Worm (Caenorhabditis elegans) whole organism, L4 larva: ENCODE measurements around the gene fbxc-33.

Experiments
- T20F7.1 ChIP-seq: fragments of 200-800 bp; sonication (Bioruptor generic); optimal IDR thresholded peaks from 2 replicates; lab custom pipeline; 2018; ENCODE audit warnings: mild to moderate bottlenecking, missing genetic modification characterization, missing compliant biosample characterization
- T26A8.4 ChIP-seq: fragments of 200-800 bp; sonication (Bioruptor generic); IDR thresholded peaks from 2 replicates; pipeline ENCODE4 v1.3.6; 2022; ENCODE audit warnings: missing genetic modification characterization, missing compliant biosample characterization
- ZK546.5 ChIP-seq, 2 experiments: sonication (generic microtip); optimal IDR thresholded peaks; 2 replicates each; lab custom pipeline; 2017; ENCODE audit warnings: missing biosample characterization in 2 of 2, missing genetic modification characterization in 2 of 2
- aha-1 ChIP-seq: fragments of 150-350 bp; peaks from one replicate; lab custom pipeline; 2014; ENCODE audit warnings: missing biosample characterization, missing genetic modification characterization
- ama-1 ChIP-seq: fragments of 150-350 bp; optimal IDR thresholded peaks from 2 replicates; lab custom pipeline; 2014; ENCODE audit warnings: inconsistent platforms, mixed read lengths
- ceh-44 ChIP-seq: fragments of 200-800 bp; sonication (Bioruptor generic); IDR thresholded peaks from 2 replicates; pipeline ENCODE4 v1.3.6; 2022; ENCODE audit warnings: missing genetic modification reagents, missing genetic modification characterization, missing compliant biosample characterization
- ceh-82 ChIP-seq: sonication (generic microtip); optimal IDR thresholded peaks from 2 replicates; lab custom pipeline; 2017; ENCODE audit warnings: missing biosample characterization, missing genetic modification characterization
- fos-1 ChIP-seq: fragments of 150-350 bp; optimal IDR thresholded peaks from 2 replicates; lab custom pipeline; 2014; ENCODE audit warnings: missing biosample characterization, missing genetic modification characterization
- lin-13 ChIP-seq: fragments of 150-350 bp; optimal IDR thresholded peaks from 2 replicates; lab custom pipeline; 2014; ENCODE audit warnings: missing biosample characterization, missing genetic modification reagents, missing genetic modification characterization
- nhr-28 ChIP-seq: fragments of 150-350 bp; optimal IDR thresholded peaks from 2 replicates; lab custom pipeline; 2014; ENCODE audit warnings: missing biosample characterization, missing genetic modification characterization
- pqm-1 ChIP-seq: sonication (generic microtip); optimal IDR thresholded peaks from 2 replicates; lab custom pipeline; 2017; ENCODE audit warnings: missing biosample characterization, missing genetic modification characterization
- skn-1 ChIP-seq: fragments of 150-350 bp; optimal IDR thresholded peaks from 2 replicates; lab custom pipeline; 2014; ENCODE audit warnings: missing biosample characterization, missing genetic modification characterization
- snpc-4 ChIP-seq: fragments of 150-350 bp; optimal IDR thresholded peaks from 2 replicates; lab custom pipeline; 2014; ENCODE audit warnings: missing biosample characterization, missing genetic modification characterization

DNA sequence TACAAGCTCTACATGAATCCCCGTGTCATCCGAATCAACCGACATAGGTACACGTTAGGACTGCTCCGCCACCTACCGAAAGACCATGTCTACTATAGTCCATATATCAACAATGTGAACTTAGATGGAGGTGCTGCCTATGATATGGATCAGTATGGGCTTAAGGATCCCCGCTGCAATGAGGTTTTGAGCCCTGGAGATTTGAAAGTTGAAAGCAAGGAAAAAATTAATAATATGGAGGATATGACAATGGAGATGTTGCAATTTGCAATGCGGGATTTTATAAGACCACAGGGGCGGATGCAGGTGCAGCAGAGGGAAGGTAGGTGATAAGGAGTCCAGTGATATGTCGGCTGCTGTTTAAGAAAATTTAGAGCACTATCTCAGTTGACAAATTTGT lies 44.2 kb upstream of the fbxc-33 start:
- TF ChIP-seq aha-1 (tag; lab: Kevin White, UChicago) (peak; percentile 68), skn-1 (tag; lab: Kevin White, UChicago) (no peak), ceh-44 (GFP tag; lab: Robert Waterston, UW) (no peak), fos-1 (no peak), T20F7.1 (GFP tag; lab: Kevin White, UChicago) (no peak), pqm-1 (tag; lab: Kevin White, UChicago) (no peak), snpc-4 (tag; lab: Kevin White, UChicago) (no peak), lin-13 (GFP tag; lab: Kevin White, UChicago) (no peak), ZK546.5 (tag; optimal IDR thresholded peaks at IDR 0.05; lab: Kevin White, UChicago) (no peak), ama-1 (lab: Kevin White, UChicago) (no peak), nhr-28 (tag; lab: Kevin White, UChicago) (no peak), ceh-82 (tag; lab: Kevin White, UChicago) (no peak), T26A8.4 (GFP tag; lab: Robert Waterston, UW) (no peak)
